Fruit fly (Drosophila melanogaster) whole organism, embryonic: ENCODE measurements around the gene dpr20.
A peak's percentile ranks its signal among the peaks of the same experiment; 100 is the strongest.

Source experiments
- Bdp1 ChIP-seq: fragments of 200-800 bp; sonication (Bioruptor generic); optimal IDR thresholded peaks from 3 replicates; lab custom pipeline; 2016; ENCODE audit warnings: missing biosample characterization, missing genetic modification characterization
- CG11093 ChIP-seq: fragments of 200-800 bp; sonication (Bioruptor generic); IDR thresholded peaks from 3 replicates; pipeline ENCODE4 v1.3.6; 2022; ENCODE audit warnings: missing biosample characterization, missing genetic modification characterization
- CG11695 ChIP-seq: fragments of 200-800 bp; sonication (Bioruptor generic); IDR thresholded peaks from 3 replicates; pipeline ENCODE4 v1.3.6; 2022; ENCODE audit warnings: missing biosample characterization, missing genetic modification characterization
- CG11723 ChIP-seq: fragments of 200-800 bp; sonication (Bioruptor generic); optimal IDR thresholded peaks from 2 replicates; lab custom pipeline; 2017; ENCODE audit warnings: missing biosample characterization, mild to moderate bottlenecking, missing genetic modification characterization
- CG14014 ChIP-seq: fragments of 200-800 bp; sonication (Bioruptor generic); IDR thresholded peaks from 2 replicates; pipeline ENCODE4 v1.3.6; 2022; ENCODE audit warnings: missing biosample characterization, missing genetic modification characterization
- CG15073 ChIP-seq: fragments of 200-800 bp; sonication (Bioruptor generic); optimal IDR thresholded peaks from 2 replicates; lab custom pipeline; 2016; ENCODE audit warnings: missing biosample characterization, missing genetic modification characterization
- CG15514 ChIP-seq: fragments of 200-800 bp; sonication (Bioruptor generic); optimal IDR thresholded peaks from 3 replicates; lab custom pipeline; 2017; ENCODE audit warnings: missing biosample characterization, missing genetic modification characterization, mild to moderate bottlenecking, moderate library complexity, missing genetic modification reagents
- CG15696 ChIP-seq: fragments of 200-800 bp; sonication (Bioruptor generic); optimal IDR thresholded peaks from 2 replicates; lab custom pipeline; 2019; ENCODE audit warnings: missing biosample characterization, mild to moderate bottlenecking, missing genetic modification characterization, moderate library complexity
- CG18764 ChIP-seq: fragments of 200-800 bp; sonication (Bioruptor generic); optimal IDR thresholded peaks from 3 replicates; lab custom pipeline; 2016; ENCODE audit warnings: missing biosample characterization, missing genetic modification characterization
- CG2889 ChIP-seq: fragments of 200-800 bp; sonication (Bioruptor generic); IDR thresholded peaks from 3 replicates; pipeline ENCODE4 v1.3.6; 2022; ENCODE audit warnings: missing biosample characterization, missing genetic modification characterization
- CG30431 ChIP-seq: fragments of 200-800 bp; sonication (Bioruptor generic); optimal IDR thresholded peaks from 2 replicates; lab custom pipeline; 2017; ENCODE audit warnings: missing biosample characterization, missing genetic modification characterization
- CG3726 ChIP-seq: fragments of 200-800 bp; sonication (Bioruptor generic); IDR thresholded peaks from 3 replicates; pipeline ENCODE4, ENCODE4 v1.3.6; 2022; ENCODE audit warnings: missing biosample characterization, missing genetic modification characterization
- CG4617 ChIP-seq: fragments of 200-800 bp; sonication (Bioruptor generic); optimal IDR thresholded peaks from 3 replicates; lab custom pipeline; 2016; ENCODE audit warnings: missing biosample characterization, missing genetic modification characterization, borderline replicate concordance
- CG4820 ChIP-seq: fragments of 200-800 bp; sonication (Bioruptor generic); optimal IDR thresholded peaks from 3 replicates; lab custom pipeline; 2016; ENCODE audit warnings: missing biosample characterization, missing genetic modification characterization
- CG6175 ChIP-seq: fragments of 200-800 bp; sonication (Bioruptor generic); IDR thresholded peaks from 3 replicates; pipeline ENCODE4 v1.3.6; 2022; ENCODE audit warnings: missing biosample characterization, missing genetic modification characterization
- CG6854 ChIP-seq: fragments of 200-800 bp; sonication (Bioruptor generic); optimal IDR thresholded peaks from 3 replicates; lab custom pipeline; 2017; ENCODE audit warnings: missing biosample characterization, mild to moderate bottlenecking, missing genetic modification characterization
- CG8924 ChIP-seq: fragments of 200-800 bp; optimal IDR thresholded peaks from 3 replicates; lab custom pipeline; 2019; ENCODE audit warnings: missing biosample characterization, mild to moderate bottlenecking, missing genetic modification characterization, moderate library complexity
- CG9215 ChIP-seq: fragments of 200-800 bp; sonication (Bioruptor generic); IDR thresholded peaks from 2 replicates; pipeline ENCODE4 v1.3.6; 2022; ENCODE audit warnings: missing biosample characterization, missing genetic modification characterization
- CG9437 ChIP-seq: fragments of 200-800 bp; sonication (Bioruptor generic); optimal IDR thresholded peaks from 2 replicates; lab custom pipeline; 2018; ENCODE audit warnings: missing biosample characterization, mild to moderate bottlenecking, missing genetic modification characterization
- CTCF ChIP-seq: fragments of 200-800 bp; sonication (Bioruptor generic); optimal IDR thresholded peaks from 2 replicates; lab custom pipeline; 2017; ENCODE audit warnings: missing biosample characterization, mild to moderate bottlenecking, missing genetic modification characterization, moderate library complexity
- Dip2 ChIP-seq: fragments of 200-800 bp; sonication (Bioruptor generic); IDR thresholded peaks from 2 replicates; pipeline ENCODE4 v1.3.6; 2022; ENCODE audit warnings: missing biosample characterization, missing genetic modification characterization
- Ets97D ChIP-seq: fragments of 200-800 bp; sonication (Bioruptor generic); optimal IDR thresholded peaks from 3 replicates; lab custom pipeline; 2016; ENCODE audit warnings: missing biosample characterization, missing genetic modification characterization
- HLH54F ChIP-seq: fragments of 200-800 bp; sonication (Bioruptor generic); optimal IDR thresholded peaks from 3 replicates; lab custom pipeline; 2016; ENCODE audit warnings: missing biosample characterization, missing genetic modification characterization
- Lim3 ChIP-seq: fragments of 200-800 bp; sonication (Bioruptor generic); IDR thresholded peaks from 2 replicates; pipeline ENCODE4 v1.3.6; 2022; ENCODE audit warnings: missing biosample characterization, missing genetic modification characterization
- Mad ChIP-seq: fragments of 200-800 bp; sonication (Bioruptor generic); optimal IDR thresholded peaks from 2 replicates; lab custom pipeline; 2016; ENCODE audit warnings: missing biosample characterization, missing genetic modification characterization
- Neu2 ChIP-seq: fragments of 200-800 bp; sonication (Bioruptor generic); optimal IDR thresholded peaks from 3 replicates; lab custom pipeline; 2016; ENCODE audit warnings: missing biosample characterization, missing genetic modification characterization, borderline replicate concordance
- Nf-YA ChIP-seq: fragments of 200-800 bp; sonication (Bioruptor generic); IDR thresholded peaks from 2 replicates; pipeline ENCODE4 v1.3.6; 2022; ENCODE audit warnings: missing biosample characterization, missing genetic modification characterization
- Oli ChIP-seq: fragments of 200-800 bp; sonication (Bioruptor generic); optimal IDR thresholded peaks from 2 replicates; lab custom pipeline; 2018; ENCODE audit warnings: missing biosample characterization, mild to moderate bottlenecking, missing genetic modification characterization, moderate library complexity
- Pdp1 ChIP-seq, 2 experiments: fragments of 200-800 bp; sonication (Bioruptor generic); optimal IDR thresholded peaks; 3 replicates each; lab custom pipeline; 2016; ENCODE audit warnings: missing biosample characterization in 2 of 2, missing genetic modification characterization in 2 of 2, mild to moderate bottlenecking in 1 of 2, moderate library complexity in 1 of 2
- Rx ChIP-seq: fragments of 200-800 bp; sonication (Bioruptor generic); IDR thresholded peaks from 2 replicates; pipeline ENCODE4 v1.3.6; 2022; ENCODE audit warnings: missing biosample characterization, missing genetic modification characterization
- TFAM ChIP-seq: fragments of 200-800 bp; sonication (Bioruptor generic); optimal IDR thresholded peaks from 2 replicates; lab custom pipeline; 2017; ENCODE audit warnings: missing biosample characterization, missing genetic modification characterization, inconsistent platforms
- Vsx1 ChIP-seq: fragments of 200-800 bp; sonication (Bioruptor generic); optimal IDR thresholded peaks from 2 replicates; lab custom pipeline; 2017; ENCODE audit warnings: missing biosample characterization, mild to moderate bottlenecking, missing genetic modification characterization, missing genetic modification reagents
- ab ChIP-seq: fragments of 200-800 bp; sonication (Bioruptor generic); optimal IDR thresholded peaks from 2 replicates; lab custom pipeline; 2016; ENCODE audit warnings: missing biosample characterization, missing genetic modification characterization
- amos ChIP-seq: fragments of 200-800 bp; sonication (Bioruptor generic); IDR thresholded peaks from 2 replicates; pipeline ENCODE4 v1.3.6; 2022; ENCODE audit warnings: missing biosample characterization, missing genetic modification characterization; ENCODE audit not compliant: partially characterized antibody
- az2 ChIP-seq: fragments of 200-800 bp; sonication (Bioruptor generic); optimal IDR thresholded peaks from 3 replicates; lab custom pipeline; 2016; ENCODE audit warnings: missing biosample characterization, missing genetic modification characterization
- br ChIP-seq: fragments of >200 bp; optimal IDR thresholded peaks from 2 replicates; lab custom pipeline; 2017
- cg ChIP-seq: fragments of 200-800 bp; sonication (Bioruptor generic); optimal IDR thresholded peaks from 3 replicates; lab custom pipeline; 2019; ENCODE audit warnings: missing biosample characterization, mild to moderate bottlenecking, missing genetic modification characterization, moderate library complexity
- crc ChIP-seq: fragments of 200-800 bp; sonication (Bioruptor generic); optimal IDR thresholded peaks from 2 replicates; lab custom pipeline; 2016; ENCODE audit warnings: missing biosample characterization, missing genetic modification characterization
- fd3F ChIP-seq: fragments of 200-800 bp; sonication (Bioruptor generic); optimal IDR thresholded peaks from 2 replicates; lab custom pipeline; 2018; ENCODE audit warnings: missing biosample characterization, mild to moderate bottlenecking, missing genetic modification characterization, moderate library complexity
- gcm2 ChIP-seq: fragments of 200-800 bp; sonication (Bioruptor generic); optimal IDR thresholded peaks from 2 replicates; lab custom pipeline; 2016; ENCODE audit warnings: missing biosample characterization, missing genetic modification characterization
- jing ChIP-seq: fragments of 200-800 bp; sonication (Bioruptor generic); optimal IDR thresholded peaks from 2 replicates; lab custom pipeline; 2018; ENCODE audit warnings: missing biosample characterization, mild to moderate bottlenecking, missing genetic modification characterization
- maf-S ChIP-seq: fragments of 200-800 bp; sonication (Bioruptor generic); optimal IDR thresholded peaks from 2 replicates; lab custom pipeline; 2016; ENCODE audit warnings: missing biosample characterization, missing genetic modification characterization
- peb ChIP-seq: fragments of 200-800 bp; sonication (Bioruptor generic); IDR thresholded peaks from 2 replicates; pipeline ENCODE4 v1.3.6; 2022; ENCODE audit warnings: missing biosample characterization, missing genetic modification characterization
- phol ChIP-seq: fragments of 200-800 bp; sonication (Bioruptor generic); optimal IDR thresholded peaks from 3 replicates; lab custom pipeline; 2018; ENCODE audit warnings: missing biosample characterization, mild to moderate bottlenecking, missing genetic modification characterization, moderate library complexity
- psq ChIP-seq: fragments of 200-800 bp; sonication (Bioruptor generic); optimal IDR thresholded peaks from 2 replicates; lab custom pipeline; 2017; ENCODE audit warnings: missing biosample characterization, missing genetic modification characterization
- pum ChIP-seq: fragments of 200-800 bp; sonication (Bioruptor generic); optimal IDR thresholded peaks from 2 replicates; lab custom pipeline; 2016; ENCODE audit warnings: missing biosample characterization, missing genetic modification characterization
- seq ChIP-seq: fragments of 200-800 bp; sonication (Bioruptor generic); IDR thresholded peaks from 2 replicates; pipeline ENCODE4 v1.3.6; 2022; ENCODE audit warnings: missing biosample characterization, missing genetic modification characterization
- sima ChIP-seq: fragments of 200-800 bp; sonication (Bioruptor generic); optimal IDR thresholded peaks from 2 replicates; lab custom pipeline; 2016; ENCODE audit warnings: missing biosample characterization, missing genetic modification characterization
- ssp ChIP-seq: fragments of 200-800 bp; sonication (Bioruptor generic); IDR thresholded peaks from 2 replicates; pipeline ENCODE4 v1.3.6; 2022; ENCODE audit warnings: missing biosample characterization, missing genetic modification characterization
- tx ChIP-seq: fragments of 200-800 bp; sonication (Bioruptor generic); optimal IDR thresholded peaks from 2 replicates; lab custom pipeline; 2016; ENCODE audit warnings: missing biosample characterization, missing genetic modification characterization
- vfl ChIP-seq: fragments of 200-800 bp; sonication (Bioruptor generic); optimal IDR thresholded peaks from 2 replicates; lab custom pipeline; 2016; ENCODE audit warnings: missing biosample characterization, missing genetic modification characterization
- yki ChIP-seq: fragments of >200 bp; optimal IDR thresholded peaks from 3 replicates; lab custom pipeline; 2018
- zf30C ChIP-seq: fragments of 200-800 bp; sonication (Bioruptor generic); optimal IDR thresholded peaks from 3 replicates; lab custom pipeline; 2018; ENCODE audit warnings: missing biosample characterization, mild to moderate bottlenecking, missing genetic modification characterization

Gene dpr20

dm6 chr3L:851061-851460 lies 6.0 kb downstream of the dpr20 start, which contains the start of gene Dci (continued):
- peak; percentile 38 for TF ChIP-seq ab (GFP tag; lab: Kevin White, UChicago)
- TF ChIP-seq ssp: peak; percentile 59
- peak; percentile 28 for TF ChIP-seq CTCF
- peak; percentile 70 for TF ChIP-seq az2 (GFP tag; lab: Kevin White, UChicago)
- peak; percentile 29 for TF ChIP-seq Mad (GFP tag; lab: Kevin White, UChicago)
- TF ChIP-seq amos (GFP tag; lab: Robert Waterston, UW): peak; percentile 79
- TF ChIP-seq Dip2 (GFP tag; lab: Robert Waterston, UW): no peak
- peak; percentile 27 for TF ChIP-seq gcm2 (GFP tag; lab: Kevin White, UChicago)
- peak; percentile 52 for TF ChIP-seq Neu2 (GFP tag; lab: Kevin White, UChicago)
- TF ChIP-seq CG6175 (GFP tag; lab: Robert Waterston, UW): no peak
- peak; percentile 52 for TF ChIP-seq jing (GFP tag; lab: Kevin White, UChicago)
- TF ChIP-seq CG30431 (GFP tag; lab: Kevin White, UChicago): peak; percentile 49
- peak; percentile 77 for TF ChIP-seq CG4617
- TF ChIP-seq pum (GFP tag; lab: Kevin White, UChicago): peak; percentile 57
- TF ChIP-seq fd3F (GFP tag; lab: Kevin White, UChicago): peak; percentile 22
- TF ChIP-seq CG6854 (GFP tag; lab: Kevin White, UChicago): no peak
- peak; percentile 89 for TF ChIP-seq CG15514 (GFP tag; lab: Kevin White, UChicago)
- no peak for TF ChIP-seq yki (lab: Kevin White, UChicago)
- TF ChIP-seq CG8924 (tag; lab: Kevin White, UChicago): peak; percentile 58
- peak; percentile 52 for TF ChIP-seq maf-S
- TF ChIP-seq Oli (tag; lab: Kevin White, UChicago): peak; percentile 50
- TF ChIP-seq Bdp1 (GFP tag; lab: Kevin White, UChicago): peak; percentile 55
- no peak for TF ChIP-seq TFAM
- peak; percentile 78 for TF ChIP-seq Rx
- TF ChIP-seq CG3726: peak; percentile 57; the same call in 2 of the 3 replicates
- no peak for TF ChIP-seq Vsx1 (GFP tag; lab: Kevin White, UChicago)
- TF ChIP-seq Ets97D (GFP tag; lab: Kevin White, UChicago): peak; percentile 70
- peak; percentile 69; the same call in 2 of the 3 replicates for TF ChIP-seq CG11093 (GFP tag; lab: Robert Waterston, UW)
- TF ChIP-seq CG4820: peak; percentile 49
- peak; percentile 48 for TF ChIP-seq CG18764
- peak; percentile 40 for TF ChIP-seq psq (GFP tag; lab: Kevin White, UChicago)
- peak; percentile 57 for TF ChIP-seq seq (GFP tag; lab: Robert Waterston, UW)
- peak; percentile 84 for TF ChIP-seq CG14014 (GFP tag; lab: Robert Waterston, UW)
- peak; percentile 68 for TF ChIP-seq CG9215 (GFP tag; lab: Robert Waterston, UW)
- TF ChIP-seq HLH54F (GFP tag; lab: Kevin White, UChicago): peak; percentile 76
- peak; percentile 66 for TF ChIP-seq tx (GFP tag; lab: Kevin White, UChicago)
- no peak for TF ChIP-seq zf30C (GFP tag; lab: Kevin White, UChicago)
- 0 out of 2 replicates have a peak, but pooled peaks have one; percentile 34 for TF ChIP-seq peb
- TF ChIP-seq CG9437 (GFP tag; lab: Kevin White, UChicago): peak; percentile 19
- TF ChIP-seq sima: no peak
- TF ChIP-seq CG2889 (GFP tag; lab: Robert Waterston, UW): peak; percentile 84
- no peak for TF ChIP-seq cg (GFP tag; lab: Kevin White, UChicago)
- peak; percentile 43 for TF ChIP-seq CG15696
- TF ChIP-seq Pdp1 (GFP tag; optimal IDR thresholded peaks at IDR 0.05; lab: Kevin White, UChicago): peak in 1 of 2 experiments; percentile 69
- TF ChIP-seq CG11695: peak; percentile 9; the same call in 1 of the 3 replicates
- TF ChIP-seq vfl (GFP tag; lab: Kevin White, UChicago): peak; percentile 35
- TF ChIP-seq CG11723: peak; percentile 22
- no peak for TF ChIP-seq br (lab: Kevin White, UChicago)
- TF ChIP-seq Lim3 (GFP tag; lab: Robert Waterston, UW): no peak
- TF ChIP-seq phol: peak; percentile 66
- TF ChIP-seq crc (GFP tag; lab: Kevin White, UChicago): peak; percentile 50
- no peak for TF ChIP-seq CG15073 (GFP tag; lab: Kevin White, UChicago)
- TF ChIP-seq Nf-YA (GFP tag; lab: Robert Waterston, UW): peak; percentile 33; the same call in 1 of the 2 replicates
